Worm (Caenorhabditis elegans): ENCODE data around the gene tbc-18.

Gene tbc-18

ce11 chrX:8367553-8367952 lies 10.8 kb upstream of the tbc-18 start, which contains the start of gene F40B5.2:
Gene F40B5.2, plus strand, starts transcription at chrX:8367853.
- TF ChIP-seq hlh-12 (tag; optimal IDR thresholded peaks at IDR 0.05), result no peak

ce11 chrX:8368210-8368609 lies 10.1 kb upstream of the tbc-18 start:
- TF ChIP-seq ztf-18 (tag; optimal IDR thresholded peaks at IDR 0.05) (peak; percentile 93), repo-1 (tag; optimal IDR thresholded peaks at IDR 0.05) (no peak), F52B5.7 (tag; optimal IDR thresholded peaks at IDR 0.05) (no peak), K11D2.4 (GFP tag; IDR thresholded peaks at IDR 0.05) (peak; percentile 65), nfyb-1 (GFP tag; IDR thresholded peaks at IDR 0.05) (no peak), lin-40 (tag; optimal IDR thresholded peaks at IDR 0.05) (peak; percentile 78), ztf-22 (GFP tag; optimal IDR thresholded peaks at IDR 0.05) (no peak), aptf-3 (GFP tag; IDR thresholded peaks at IDR 0.05) (no peak), hlh-12 (tag; optimal IDR thresholded peaks at IDR 0.05) (no peak), madf-10 (tag; optimal IDR thresholded peaks at IDR 0.05) (peak; percentile 45), nfya-2 (GFP tag; IDR thresholded peaks at IDR 0.05) (no peak), rec-8 (tag; optimal IDR thresholded peaks at IDR 0.05) (no peak), Y53G8AR.9 (GFP tag; conservative IDR thresholded peaks at IDR 0.05) (0 out of 2 replicates have a peak, but pooled peaks have one; percentile 43), atf-7 (tag; optimal IDR thresholded peaks at IDR 0.05) (peak; percentile 44), hmg-1.2 (GFP tag; IDR thresholded peaks at IDR 0.05) (peak; percentile 46), sdz-38 (tag; optimal IDR thresholded peaks at IDR 0.05) (no peak), hmg-20 (GFP tag; IDR thresholded peaks at IDR 0.05) (peak; percentile 35; the same call in 1 of the 2 replicates), bed-1 (GFP tag; IDR thresholded peaks at IDR 0.05) (no peak), sea-2 (GFP tag; IDR thresholded peaks at IDR 0.05) (no peak), lin-26 (GFP tag; IDR thresholded peaks at IDR 0.05) (no peak), Y53F4B.3 (GFP tag; IDR thresholded peaks at IDR 0.05) (no peak), Y79H2A.3 (GFP tag; conservative IDR thresholded peaks at IDR 0.05) (no peak), attf-5 (GFP tag; optimal IDR thresholded peaks at IDR 0.05) (peak; percentile 58), ceh-58 (GFP tag; IDR thresholded peaks at IDR 0.05) (no peak), B0261.1 (tag; optimal IDR thresholded peaks at IDR 0.05) (peak; percentile 3), xnd-1 (tag; optimal IDR thresholded peaks at IDR 0.05) (no peak), D2030.7 (GFP tag; IDR thresholded peaks at IDR 0.05) (no peak), ZK185.1 (tag; optimal IDR thresholded peaks at IDR 0.05; ENCODE audit: poor library complexity, severe bottlenecking) (no peak), bed-2 (GFP tag; IDR thresholded peaks at IDR 0.05) (no peak), F23B12.7 (tag; optimal IDR thresholded peaks at IDR 0.05; ENCODE audit: insufficient read depth) (peak; percentile 29), chd-7 (tag; optimal IDR thresholded peaks at IDR 0.05) (no peak), nhr-90 (tag; optimal IDR thresholded peaks at IDR 0.05) (no peak), zim-3 (tag; optimal IDR thresholded peaks at IDR 0.05) (no peak), ceh-27 (GFP tag; optimal IDR thresholded peaks at IDR 0.05) (peak; percentile 34), attf-3 (GFP tag; conservative IDR thresholded peaks at IDR 0.05) (no peak), akir-1 (GFP tag; optimal IDR thresholded peaks at IDR 0.05) (no peak), die-1 (tag; optimal IDR thresholded peaks at IDR 0.05) (no peak), ceh-40 (GFP tag; IDR thresholded peaks at IDR 0.05) (no peak), snpc-4 (GFP tag; optimal IDR thresholded peaks at IDR 0.05) (no peak), snpc-4 (tag; optimal IDR thresholded peaks at IDR 0.05) (peak in 1 of 4 experiments; percentile 48), let-607 (tag; optimal IDR thresholded peaks at IDR 0.05) (peak in 1 of 2 experiments; percentile 28), T26A5.8 (tag; optimal IDR thresholded peaks at IDR 0.05) (no peak), ztf-3 (GFP tag; optimal IDR thresholded peaks at IDR 0.05) (no peak), snpc-3.4 (tag; optimal IDR thresholded peaks at IDR 0.05) (no peak), somi-1 (GFP tag; optimal IDR thresholded peaks at IDR 0.05) (no peak), nhr-80 (tag; optimal IDR thresholded peaks at IDR 0.05) (peak; percentile 95), let-526 (GFP tag; IDR thresholded peaks at IDR 0.05) (0 out of 2 replicates have a peak, but pooled peaks have one; percentile 53)

Data from whole organism, young adult.